Worm (Caenorhabditis elegans): ENCODE data around the gene cup-4.

The cup-4 gene

ce11 chrIII:7837567-7837966 is 28.7 kb upstream of the cup-4 start:
- TF ChIP-seq egrh-3 (GFP tag; IDR thresholded peaks at IDR 0.05), result no peak
- no peak for TF ChIP-seq aptf-2 (GFP tag; conservative IDR thresholded peaks at IDR 0.05)
- no peak for TF ChIP-seq B0336.3 (GFP tag; IDR thresholded peaks at IDR 0.05)
- no peak for TF ChIP-seq die-1 (tag; optimal IDR thresholded peaks at IDR 0.05)
- TF ChIP-seq ztf-28 (GFP tag; IDR thresholded peaks at IDR 0.05), result no peak
- TF ChIP-seq T26A5.8 (tag; optimal IDR thresholded peaks at IDR 0.05), result no peak
- TF ChIP-seq rec-8 (tag; optimal IDR thresholded peaks at IDR 0.05), result no peak
- TF ChIP-seq B0261.1 (tag; optimal IDR thresholded peaks at IDR 0.05), result no peak
- no peak for TF ChIP-seq F57A8.1 (GFP tag; optimal IDR thresholded peaks at IDR 0.05)
- TF ChIP-seq let-526 (GFP tag; IDR thresholded peaks at IDR 0.05), result no peak
- no peak for TF ChIP-seq dox-1 (GFP tag; IDR thresholded peaks at IDR 0.05)
- no peak for TF ChIP-seq madf-6 (GFP tag; IDR thresholded peaks at IDR 0.05)
- TF ChIP-seq nhr-80 (tag; optimal IDR thresholded peaks at IDR 0.05), result no peak
- no peak for TF ChIP-seq ztf-26 (tag; optimal IDR thresholded peaks at IDR 0.05)
- TF ChIP-seq let-607 (tag; optimal IDR thresholded peaks at IDR 0.05), result no peak

DNA sequence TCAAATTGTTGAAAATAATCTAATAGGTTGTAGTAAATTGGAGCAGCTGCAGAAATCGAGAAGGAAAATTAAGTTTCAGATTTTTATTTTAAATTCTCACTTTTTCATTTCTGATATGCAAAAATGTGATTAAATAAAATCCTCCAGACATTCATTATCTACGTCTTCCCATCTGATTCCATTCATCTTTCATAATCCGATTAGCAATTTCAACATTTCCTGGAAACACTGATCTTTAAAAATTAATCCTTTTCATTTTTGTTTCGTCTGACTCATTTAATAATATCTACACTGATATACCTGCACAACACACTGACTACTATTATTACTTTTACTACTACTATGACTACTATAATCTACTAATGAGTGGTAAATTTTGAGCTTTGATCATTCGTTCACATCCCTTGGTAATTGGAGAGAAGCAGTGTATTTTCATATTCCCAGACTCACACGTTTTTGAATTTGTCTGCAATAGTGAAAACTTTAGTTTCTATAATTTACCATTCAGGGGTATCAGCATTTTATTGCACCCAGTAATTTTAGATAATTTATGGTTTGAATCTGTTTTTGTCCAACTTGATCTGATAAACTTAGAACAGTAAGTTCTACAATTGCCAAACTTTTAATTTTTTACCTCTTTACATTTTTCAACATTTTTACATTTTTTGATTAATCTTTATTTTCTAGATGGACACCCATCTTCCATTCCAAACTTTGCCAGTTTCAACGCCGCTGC is 27.2 kb upstream of the cup-4 start, which contains the start of gene ceh-23:
TSS of gene ceh-23 (plus strand) at position 686 of the 736 bp plus-strand sequence.
- TF ChIP-seq F37B4.10 (GFP tag; IDR thresholded peaks at IDR 0.05) (no peak), ztf-22 (GFP tag; optimal IDR thresholded peaks at IDR 0.05) (no peak), hsf-1 (GFP tag; IDR thresholded peaks at IDR 0.05) (no peak), nfya-1 (tag; optimal IDR thresholded peaks at IDR 0.05; ENCODE audit: borderline replicate concordance, insufficient read depth) (no peak), unc-62 (GFP tag; optimal IDR thresholded peaks at IDR 0.05) (no peak), egrh-3 (GFP tag; IDR thresholded peaks at IDR 0.05) (no peak), bed-1 (GFP tag; IDR thresholded peaks at IDR 0.05) (no peak), bed-2 (GFP tag; IDR thresholded peaks at IDR 0.05) (no peak), tbp1 (GFP tag; optimal IDR thresholded peaks at IDR 0.05) (no peak), B0261.1 (tag; optimal IDR thresholded peaks at IDR 0.05) (no peak), ztf-3 (GFP tag; optimal IDR thresholded peaks at IDR 0.05) (no peak), K11D2.4 (GFP tag; IDR thresholded peaks at IDR 0.05) (no peak), efl-1 (GFP tag; optimal IDR thresholded peaks at IDR 0.05) (no peak), chd-7 (tag; optimal IDR thresholded peaks at IDR 0.05) (no peak), ceh-100 (GFP tag; IDR thresholded peaks at IDR 0.05) (no peak), Y53G8AR.9 (GFP tag; conservative IDR thresholded peaks at IDR 0.05) (no peak), sea-2 (GFP tag; IDR thresholded peaks at IDR 0.05) (no peak), lin-54 (GFP tag; optimal IDR thresholded peaks at IDR 0.05) (no peak)

ce11 chrIII:7843536-7843935 is 22.8 kb upstream of the cup-4 start, which contains the start of gene ZK652.8:
TSS of gene ZK652.8 (minus strand) at chrIII:7843636.
- TF ChIP-seq B0019.2 (GFP tag; conservative IDR thresholded peaks at IDR 0.05), result no peak
- TF ChIP-seq rec-8 (tag; optimal IDR thresholded peaks at IDR 0.05), result no peak
- TF ChIP-seq ztf-18 (tag; optimal IDR thresholded peaks at IDR 0.05), result no peak
- TF ChIP-seq nfyb-1 (GFP tag; IDR thresholded peaks at IDR 0.05), result no peak
- TF ChIP-seq snpc-3.4 (tag; optimal IDR thresholded peaks at IDR 0.05), result no peak
- no peak for TF ChIP-seq Y53F4B.3 (GFP tag; IDR thresholded peaks at IDR 0.05)
- TF ChIP-seq F10E7.11 (tag; optimal IDR thresholded peaks at IDR 0.05), result no peak
- no peak for TF ChIP-seq lsy-27 (tag; optimal IDR thresholded peaks at IDR 0.05; ENCODE audit: borderline replicate concordance, insufficient read depth)
- no peak for TF ChIP-seq tbx-9 (tag; optimal IDR thresholded peaks at IDR 0.05; ENCODE audit: borderline replicate concordance)
- no peak for TF ChIP-seq dpl-1 (GFP tag; optimal IDR thresholded peaks at IDR 0.05)
- no peak for TF ChIP-seq madf-3 (GFP tag; IDR thresholded peaks at IDR 0.05)
- TF ChIP-seq hmg-1.2 (GFP tag; IDR thresholded peaks at IDR 0.05), result no peak
- no peak for TF ChIP-seq ztf-26 (tag; optimal IDR thresholded peaks at IDR 0.05)
- TF ChIP-seq nfya-2 (GFP tag; IDR thresholded peaks at IDR 0.05), result no peak
- no peak for TF ChIP-seq tbp1 (GFP tag; optimal IDR thresholded peaks at IDR 0.05)
- no peak for TF ChIP-seq aptf-2 (GFP tag; conservative IDR thresholded peaks at IDR 0.05)
- TF ChIP-seq ccch-3 (GFP tag; optimal IDR thresholded peaks at IDR 0.05), result no peak
- no peak for TF ChIP-seq nhr-27 (tag; optimal IDR thresholded peaks at IDR 0.05)
- TF ChIP-seq lin-26 (GFP tag; IDR thresholded peaks at IDR 0.05), result no peak
- TF ChIP-seq let-526 (GFP tag; IDR thresholded peaks at IDR 0.05), result no peak
